Fruit fly (Drosophila melanogaster) whole organism, embryonic: ENCODE data around the gene se.

ENCODE experiments used
- CG10366 ChIP-seq: fragments of 200-800 bp; sonication (Bioruptor generic); IDR thresholded peaks from 2 replicates; pipeline ENCODE4 v1.3.6; 2022; ENCODE audit warnings: missing biosample characterization, missing genetic modification characterization
- CG10543 ChIP-seq: fragments of 200-800 bp; sonication (Bioruptor generic); optimal IDR thresholded peaks from 3 replicates; lab custom pipeline; 2017; ENCODE audit warnings: missing biosample characterization, mild to moderate bottlenecking, missing genetic modification characterization, moderate library complexity
- CG12155 ChIP-seq: fragments of 200-800 bp; sonication (Bioruptor generic); optimal IDR thresholded peaks from 3 replicates; lab custom pipeline; 2016; ENCODE audit warnings: missing biosample characterization, missing genetic modification characterization
- CG12391 ChIP-seq: fragments of 200-800 bp; sonication (Bioruptor generic); optimal IDR thresholded peaks from 3 replicates; lab custom pipeline; 2018; ENCODE audit warnings: missing biosample characterization, mild to moderate bottlenecking, missing genetic modification characterization, moderate library complexity
- CG13287 ChIP-seq: fragments of 200-800 bp; sonication (Bioruptor generic); IDR thresholded peaks from 2 replicates; pipeline ENCODE4 v1.3.6; 2022; ENCODE audit warnings: missing biosample characterization, missing genetic modification characterization; ENCODE audit not compliant: partially characterized antibody
- CG13775 ChIP-seq: fragments of 200-800 bp; sonication (Bioruptor generic); optimal IDR thresholded peaks from 3 replicates; lab custom pipeline; 2017; ENCODE audit warnings: missing biosample characterization, mild to moderate bottlenecking, missing genetic modification characterization
- CG15073 ChIP-seq: fragments of 200-800 bp; sonication (Bioruptor generic); optimal IDR thresholded peaks from 2 replicates; lab custom pipeline; 2016; ENCODE audit warnings: missing biosample characterization, missing genetic modification characterization
- CG15514 ChIP-seq: fragments of 200-800 bp; sonication (Bioruptor generic); optimal IDR thresholded peaks from 3 replicates; lab custom pipeline; 2017; ENCODE audit warnings: missing biosample characterization, missing genetic modification characterization, mild to moderate bottlenecking, moderate library complexity, missing genetic modification reagents
- CG16779 ChIP-seq: fragments of 200-800 bp; sonication (Bioruptor generic); IDR thresholded peaks from 2 replicates; pipeline ENCODE4 v1.3.6; 2022; ENCODE audit warnings: missing biosample characterization, missing genetic modification characterization
- CG17328 ChIP-seq: fragments of 200-800 bp; sonication (Bioruptor generic); IDR thresholded peaks from 2 replicates; pipeline ENCODE4 v1.3.6; 2022; ENCODE audit warnings: missing biosample characterization, missing genetic modification characterization
- CG2116 ChIP-seq: fragments of 200-800 bp; sonication (Bioruptor generic); optimal IDR thresholded peaks from 3 replicates; lab custom pipeline; 2018; ENCODE audit warnings: missing biosample characterization, mild to moderate bottlenecking, missing genetic modification characterization
- CG31365 ChIP-seq: fragments of 200-800 bp; sonication (Bioruptor generic); optimal IDR thresholded peaks from 2 replicates; lab custom pipeline; 2018; ENCODE audit warnings: missing biosample characterization, mild to moderate bottlenecking, missing genetic modification characterization
- CG31388 ChIP-seq: fragments of 200-800 bp; sonication (Bioruptor generic); optimal IDR thresholded peaks from 2 replicates; lab custom pipeline; 2016; ENCODE audit warnings: missing biosample characterization, missing genetic modification characterization
- CG3726 ChIP-seq: fragments of 200-800 bp; sonication (Bioruptor generic); IDR thresholded peaks from 3 replicates; pipeline ENCODE4, ENCODE4 v1.3.6; 2022; ENCODE audit warnings: missing biosample characterization, missing genetic modification characterization
- CG3847 ChIP-seq: fragments of 200-800 bp; sonication (Bioruptor generic); IDR thresholded peaks from 2 replicates; pipeline ENCODE4 v1.3.6; 2022; ENCODE audit warnings: missing biosample characterization, missing genetic modification characterization
- CG4328 ChIP-seq: fragments of 200-800 bp; sonication (Bioruptor generic); optimal IDR thresholded peaks from 3 replicates; lab custom pipeline; 2017; ENCODE audit warnings: missing biosample characterization, missing genetic modification reagents, missing genetic modification characterization
- CG4404 ChIP-seq: fragments of 200-800 bp; sonication (Bioruptor generic); IDR thresholded peaks from 2 replicates; pipeline ENCODE4 v1.3.6; 2022; ENCODE audit warnings: missing biosample characterization, missing genetic modification characterization
- CG5180 ChIP-seq: fragments of 200-800 bp; sonication (Bioruptor generic); optimal IDR thresholded peaks from 3 replicates; lab custom pipeline; 2017; ENCODE audit warnings: missing biosample characterization, missing genetic modification characterization, mild to moderate bottlenecking, moderate library complexity, missing genetic modification reagents
- CG5953 ChIP-seq: fragments of 200-800 bp; sonication (Bioruptor generic); IDR thresholded peaks from 2 replicates; pipeline ENCODE4 v1.3.6; 2022; ENCODE audit warnings: missing biosample characterization, missing genetic modification characterization
- CG6175 ChIP-seq: fragments of 200-800 bp; sonication (Bioruptor generic); IDR thresholded peaks from 3 replicates; pipeline ENCODE4 v1.3.6; 2022; ENCODE audit warnings: missing biosample characterization, missing genetic modification characterization
- CG6254 ChIP-seq: fragments of 200-800 bp; sonication (Bioruptor generic); optimal IDR thresholded peaks from 3 replicates; lab custom pipeline; 2017; ENCODE audit warnings: mild to moderate bottlenecking, missing biosample characterization, missing genetic modification reagents, missing genetic modification characterization
- CG6689 ChIP-seq: fragments of 200-800 bp; sonication (Bioruptor generic); IDR thresholded peaks from 2 replicates; pipeline ENCODE4 v1.3.6; 2022; ENCODE audit warnings: missing biosample characterization, missing genetic modification characterization
- CG7745 ChIP-seq: fragments of 200-800 bp; sonication (Bioruptor generic); optimal IDR thresholded peaks from 2 replicates; lab custom pipeline; 2018; ENCODE audit warnings: missing biosample characterization, mild to moderate bottlenecking, missing genetic modification characterization, moderate library complexity
- CG7839 ChIP-seq: fragments of 200-800 bp; sonication (Bioruptor generic); optimal IDR thresholded peaks from 3 replicates; lab custom pipeline; 2018; ENCODE audit warnings: missing biosample characterization, mild to moderate bottlenecking, missing genetic modification characterization, moderate library complexity
- CG8290 ChIP-seq, 3 experiments: fragments of 200-800 bp; sonication (Bioruptor generic); optimal IDR thresholded peaks; 2 replicates each; lab custom pipeline; 2016 to 2019; ENCODE audit warnings: missing biosample characterization in 3 of 3, missing genetic modification characterization in 3 of 3, mild to moderate bottlenecking in 2 of 3, moderate library complexity in 1 of 3
- D19A ChIP-seq: fragments of 200-800 bp; optimal IDR thresholded peaks from 3 replicates; lab custom pipeline; 2019; ENCODE audit warnings: missing biosample characterization, mild to moderate bottlenecking, missing genetic modification characterization, moderate library complexity
- D19B ChIP-seq: fragments of 200-800 bp; sonication (Bioruptor generic); optimal IDR thresholded peaks from 2 replicates; lab custom pipeline; 2017; ENCODE audit warnings: missing biosample characterization, mild to moderate bottlenecking, missing genetic modification characterization
- Dip3 ChIP-seq: fragments of 200-800 bp; sonication (Bioruptor generic); optimal IDR thresholded peaks from 3 replicates; lab custom pipeline; 2016; ENCODE audit warnings: missing biosample characterization, missing genetic modification characterization
- Drgx ChIP-seq: fragments of 200-800 bp; sonication (Bioruptor generic); IDR thresholded peaks from 2 replicates; pipeline ENCODE4 v1.3.6; 2022; ENCODE audit warnings: missing biosample characterization, missing genetic modification characterization
- H15 ChIP-seq: fragments of 200-800 bp; sonication (Bioruptor generic); IDR thresholded peaks from 3 replicates; pipeline ENCODE4 v1.3.6; 2022; ENCODE audit warnings: missing biosample characterization, missing genetic modification characterization
- Hr3 ChIP-seq: fragments of 200-800 bp; sonication (Bioruptor generic); optimal IDR thresholded peaks from 3 replicates; lab custom pipeline; 2016; ENCODE audit warnings: missing biosample characterization, missing genetic modification characterization
- Hsf ChIP-seq: fragments of 200-800 bp; sonication (Bioruptor generic); optimal IDR thresholded peaks from 3 replicates; lab custom pipeline; 2016; ENCODE audit warnings: missing biosample characterization, missing genetic modification characterization
- MESR4 ChIP-seq: fragments of 200-800 bp; sonication (Bioruptor generic); optimal IDR thresholded peaks from 2 replicates; lab custom pipeline; 2018; ENCODE audit warnings: missing biosample characterization, mild to moderate bottlenecking, missing genetic modification characterization, moderate library complexity
- Nf-YB ChIP-seq: fragments of 200-800 bp; sonication (Bioruptor generic); optimal IDR thresholded peaks from 3 replicates; lab custom pipeline; 2019; ENCODE audit warnings: missing biosample characterization, mild to moderate bottlenecking, missing genetic modification characterization, moderate library complexity
- Xbp1 ChIP-seq: fragments of 200-800 bp; sonication (Bioruptor generic); optimal IDR thresholded peaks from 3 replicates; lab custom pipeline; 2016; ENCODE audit warnings: missing biosample characterization, mild to moderate bottlenecking, missing genetic modification characterization
- ap ChIP-seq: fragments of 200-800 bp; sonication (Bioruptor generic); IDR thresholded peaks from 2 replicates; pipeline ENCODE4 v1.3.6; 2022; ENCODE audit warnings: missing biosample characterization, missing genetic modification characterization
- bab2 ChIP-seq: fragments of 200-800 bp; sonication (Bioruptor generic); optimal IDR thresholded peaks from 2 replicates; lab custom pipeline; 2016; ENCODE audit warnings: missing biosample characterization, missing genetic modification characterization
- br ChIP-seq: fragments of >200 bp; optimal IDR thresholded peaks from 2 replicates; lab custom pipeline; 2017
- bsh ChIP-seq, 2 experiments: fragments of 200-800 bp; sonication (Bioruptor generic); optimal IDR thresholded peaks; 2 replicates each; lab custom pipeline; 2017 to 2018; ENCODE audit warnings: mild to moderate bottlenecking in 2 of 2, missing biosample characterization in 2 of 2, missing genetic modification characterization in 2 of 2, moderate library complexity in 1 of 2
- btn ChIP-seq: fragments of 200-800 bp; sonication (Bioruptor generic); optimal IDR thresholded peaks from 2 replicates; lab custom pipeline; 2016; ENCODE audit warnings: missing biosample characterization, missing genetic modification characterization
- ci ChIP-seq: fragments of 200-800 bp; sonication (Bioruptor generic); IDR thresholded peaks from 3 replicates; pipeline ENCODE4 v1.3.6; 2022; ENCODE audit warnings: missing biosample characterization, missing genetic modification characterization
- ham ChIP-seq: fragments of 200-800 bp; sonication (Bioruptor generic); IDR thresholded peaks from 2 replicates; pipeline ENCODE4 v1.3.6; 2022; ENCODE audit warnings: missing biosample characterization, missing genetic modification characterization
- klu ChIP-seq: fragments of 200-800 bp; sonication (Bioruptor generic); IDR thresholded peaks from 2 replicates; pipeline ENCODE4 v1.3.6; 2022; ENCODE audit warnings: missing biosample characterization, missing genetic modification characterization
- lmd ChIP-seq: fragments of 200-800 bp; sonication (Bioruptor generic); IDR thresholded peaks from 2 replicates; pipeline ENCODE4 v1.3.6; 2022; ENCODE audit warnings: missing biosample characterization, missing genetic modification characterization
- oc ChIP-seq: fragments of 200-800 bp; sonication (Bioruptor generic); optimal IDR thresholded peaks from 2 replicates; lab custom pipeline; 2018; ENCODE audit warnings: missing biosample characterization, mild to moderate bottlenecking, missing genetic modification characterization, moderate library complexity
- ro ChIP-seq: fragments of 200-800 bp; sonication (Bioruptor generic); IDR thresholded peaks from 2 replicates; pipeline ENCODE4 v1.3.6; 2022; ENCODE audit warnings: missing biosample characterization, missing genetic modification characterization
- sens-2 ChIP-seq: fragments of 200-800 bp; sonication (Bioruptor generic); IDR thresholded peaks from 2 replicates; pipeline ENCODE4 v1.3.6; 2022; ENCODE audit warnings: missing biosample characterization, missing genetic modification characterization
- sima ChIP-seq: fragments of 200-800 bp; sonication (Bioruptor generic); optimal IDR thresholded peaks from 2 replicates; lab custom pipeline; 2016; ENCODE audit warnings: missing biosample characterization, missing genetic modification characterization
- tap ChIP-seq: fragments of 200-800 bp; optimal IDR thresholded peaks from 3 replicates; lab custom pipeline; 2019; ENCODE audit warnings: missing biosample characterization, mild to moderate bottlenecking, missing genetic modification characterization, moderate library complexity
- trh ChIP-seq: fragments of 200-800 bp; sonication (Bioruptor generic); optimal IDR thresholded peaks from 2 replicates; lab custom pipeline; 2016; ENCODE audit warnings: missing biosample characterization, missing genetic modification characterization
- usp ChIP-seq: fragments of >200 bp; optimal IDR thresholded peaks from 2 replicates; lab custom pipeline; 2017; ENCODE audit warnings: missing biosample characterization, missing genetic modification characterization

The se gene

DNA sequence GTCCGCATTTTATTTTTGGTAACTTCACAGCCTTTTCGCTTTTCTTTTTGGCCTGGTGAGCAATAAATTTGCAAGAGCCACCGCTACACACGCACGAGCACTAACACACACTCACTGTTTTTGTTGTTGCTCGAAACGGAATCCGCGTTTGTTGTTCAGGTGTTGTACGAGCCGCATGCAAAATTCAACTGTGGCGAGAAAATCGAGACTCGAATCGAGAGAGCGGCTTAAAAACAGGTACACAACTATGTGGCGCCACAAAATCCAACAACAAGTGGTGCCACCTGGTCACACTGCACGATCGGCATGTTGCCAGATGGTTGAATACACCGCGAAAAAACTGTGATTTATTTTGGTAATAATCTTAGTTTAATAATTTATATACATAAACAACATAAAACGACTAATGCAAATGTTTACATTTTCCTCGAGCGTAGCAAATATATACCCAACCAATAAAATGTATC lies 13.3 kb upstream of the se start, which contains the start of gene CG43163 (continued):
- TF ChIP-seq klu (no peak), CG13775 (GFP tag; lab: Kevin White, UChicago) (peak; percentile 44), Xbp1 (peak; percentile 78), ro (GFP tag; lab: Robert Waterston, UW) (no peak), Nf-YB (GFP tag; lab: Kevin White, UChicago) (peak; percentile 36), br (no peak), H15 (GFP tag; lab: Robert Waterston, UW) (peak; percentile 64; the same call in 2 of the 3 replicates), Dip3 (GFP tag; lab: Kevin White, UChicago) (peak; percentile 24), Hr3 (GFP tag; lab: Kevin White, UChicago) (peak; percentile 66), CG10366 (GFP tag; lab: Robert Waterston, UW) (peak; percentile 50), ap (GFP tag; lab: Robert Waterston, UW) (0 out of 2 replicates have a peak, but pooled peaks have one; percentile 27), CG10543 (peak; percentile 42), CG15073 (GFP tag; lab: Kevin White, UChicago) (no peak), tap (tag; lab: Kevin White, UChicago) (peak; percentile 54), sens-2 (no peak), CG2116 (GFP tag; lab: Kevin White, UChicago) (peak; percentile 54), CG15514 (GFP tag; lab: Kevin White, UChicago) (peak; percentile 65), bsh (GFP tag; optimal IDR thresholded peaks at IDR 0.05; lab: Kevin White, UChicago) (peak in 1 of 2 experiments; percentile 76), CG3726 (0 out of 3 replicates have a peak, but pooled peaks have one; percentile 52), CG4328 (GFP tag; lab: Kevin White, UChicago) (no peak), MESR4 (peak; percentile 56), CG7839 (peak; percentile 73), CG3847 (GFP tag; lab: Robert Waterston, UW) (peak; percentile 78), D19B (GFP tag; lab: Kevin White, UChicago) (no peak), CG5953 (GFP tag; lab: Robert Waterston, UW) (0 out of 2 replicates have a peak, but pooled peaks have one; percentile 28), CG6175 (GFP tag; lab: Robert Waterston, UW) (peak; percentile 92), lmd (GFP tag; lab: Robert Waterston, UW) (peak; percentile 61; the same call in 1 of the 2 replicates), ci (GFP tag; lab: Robert Waterston, UW) (peak; percentile 83), Drgx (GFP tag; lab: Robert Waterston, UW) (peak; percentile 65), CG12155 (GFP tag; lab: Kevin White, UChicago) (peak; percentile 64), CG8290 (GFP tag; optimal IDR thresholded peaks at IDR 0.05; lab: Kevin White, UChicago) (peak; percentile 47), CG8290 (tag; optimal IDR thresholded peaks at IDR 0.05; lab: Kevin White, UChicago) (peak; percentile 32 to 84), ham (GFP tag; lab: Robert Waterston, UW) (no peak), CG13287 (GFP tag; lab: Robert Waterston, UW) (peak; percentile 41; the same call in 1 of the 2 replicates), CG6254 (GFP tag; lab: Kevin White, UChicago) (peak; percentile 48), btn (GFP tag; lab: Kevin White, UChicago) (no peak), sima (GFP tag; lab: Kevin White, UChicago) (no peak), CG31388 (GFP tag; lab: Kevin White, UChicago) (no peak), CG4404 (GFP tag; lab: Robert Waterston, UW) (no peak), CG16779 (GFP tag; lab: Robert Waterston, UW) (no peak), bab2 (GFP tag; lab: Kevin White, UChicago) (peak; percentile 22), CG12391 (tag; lab: Kevin White, UChicago) (peak; percentile 81), D19A (tag; lab: Kevin White, UChicago) (peak; percentile 55), CG5180 (peak; percentile 27), oc (tag; lab: Kevin White, UChicago) (peak; percentile 73), CG6689 (GFP tag; lab: Robert Waterston, UW) (peak; percentile 57; the same call in 1 of the 2 replicates), CG31365 (tag; lab: Kevin White, UChicago) (no peak), CG17328 (GFP tag; lab: Robert Waterston, UW) (peak; percentile 81), trh (GFP tag; lab: Kevin White, UChicago) (no peak), Hsf (GFP tag; lab: Kevin White, UChicago) (peak; percentile 63), CG7745 (tag; lab: Kevin White, UChicago) (no peak), usp (no peak)
